Fruit fly (Drosophila melanogaster) whole organism, adult: ENCODE data around the gene Wwox.

Experiments used
- CG11617 ChIP-seq: fragments of 200-800 bp; sonication (Bioruptor generic); optimal IDR thresholded peaks from 2 replicates; lab custom pipeline; 2017; ENCODE audit warnings: mild to moderate bottlenecking, missing biosample characterization, missing genetic modification reagents, missing genetic modification characterization
- CG1620 ChIP-seq: fragments of 200-800 bp; sonication (Bioruptor generic); optimal IDR thresholded peaks from 2 replicates; lab custom pipeline; 2016; ENCODE audit warnings: missing biosample characterization, missing genetic modification characterization
- CG7101 ChIP-seq: fragments of 200-800 bp; sonication (Bioruptor generic); optimal IDR thresholded peaks from 2 replicates; lab custom pipeline; 2018; ENCODE audit warnings: missing biosample characterization, mild to moderate bottlenecking, missing genetic modification characterization, moderate library complexity
- bab1 ChIP-seq: fragments of 200-800 bp; sonication (Bioruptor generic); optimal IDR thresholded peaks from 3 replicates; lab custom pipeline; 2019; ENCODE audit warnings: missing biosample characterization, mild to moderate bottlenecking, missing genetic modification characterization, moderate library complexity
- kay ChIP-seq: fragments of 200-800 bp; sonication (Bioruptor generic); peaks from one replicate; lab custom pipeline; 2016; ENCODE audit warnings: missing biosample characterization, missing genetic modification characterization, borderline replicate concordance
- ovo ChIP-seq: fragments of 200-800 bp; sonication (Bioruptor generic); optimal IDR thresholded peaks from 2 replicates; lab custom pipeline; 2016; ENCODE audit warnings: missing biosample characterization, missing genetic modification characterization
- tj ChIP-seq: fragments of 200-800 bp; sonication (Bioruptor generic); optimal IDR thresholded peaks from 3 replicates; lab custom pipeline; 2017; ENCODE audit warnings: missing biosample characterization, mild to moderate bottlenecking, missing genetic modification characterization, moderate library complexity

dm6 chr2L:7989868-7990267 lies 14.2 kb downstream of the Wwox start:
- no peak for TF ChIP-seq kay (GFP tag; lab: Kevin White, UChicago)
- no peak for TF ChIP-seq bab1 (GFP tag; lab: Kevin White, UChicago)
- TF ChIP-seq CG7101 (tag; lab: Kevin White, UChicago) = peak; percentile 20
- no peak for TF ChIP-seq ovo
- TF ChIP-seq CG11617 = no peak
- TF ChIP-seq CG1620 (GFP tag; lab: Kevin White, UChicago) = no peak
- no peak for TF ChIP-seq tj (GFP tag; lab: Kevin White, UChicago)
